Fruit fly (Drosophila melanogaster): ENCODE results near the gene tgy.

The tgy gene

DNA sequence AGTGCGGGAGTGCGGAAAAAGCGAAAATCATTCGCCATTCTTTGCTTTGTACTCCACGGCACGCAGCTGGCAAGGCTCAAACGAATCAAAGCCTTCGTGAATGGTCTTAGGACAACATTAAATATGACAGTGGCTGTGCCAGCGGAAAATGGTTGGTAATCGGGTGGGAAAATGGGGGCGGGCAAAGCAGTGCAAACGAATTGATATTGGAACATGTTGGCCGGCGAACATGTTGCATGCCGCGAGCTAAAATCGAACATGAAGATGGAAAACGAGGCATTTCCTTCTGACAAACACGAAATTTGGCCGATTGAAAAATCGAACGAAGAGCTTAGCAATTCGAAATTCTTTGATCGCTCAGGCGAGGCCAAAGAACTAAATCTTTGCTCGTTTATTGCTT lies 30.9 kb downstream of the tgy start:
- TF ChIP-seq dac (GFP tag; optimal IDR thresholded peaks at IDR 0.05), result no peak
- no peak for TF ChIP-seq Gug (GFP tag; IDR thresholded peaks at IDR 0.05)
- no peak for TF ChIP-seq CG6808 (GFP tag; optimal IDR thresholded peaks at IDR 0.05)
- no peak for TF ChIP-seq dsx (GFP tag; optimal IDR thresholded peaks at IDR 0.05; ENCODE audit: poor library complexity, severe bottlenecking)
- no peak for TF ChIP-seq Ets96B (tag; optimal IDR thresholded peaks at IDR 0.05)
- TF ChIP-seq ss (GFP tag; optimal IDR thresholded peaks at IDR 0.05), result no peak
- no peak for TF ChIP-seq CG11902 (GFP tag; optimal IDR thresholded peaks at IDR 0.05)
- no peak for TF ChIP-seq Sox14 (GFP tag; optimal IDR thresholded peaks at IDR 0.05)
- no peak for TF ChIP-seq lz (GFP tag; optimal IDR thresholded peaks at IDR 0.05)
- no peak for TF ChIP-seq CG8319 (GFP tag; optimal IDR thresholded peaks at IDR 0.05)
- no peak for TF ChIP-seq Eip93F (GFP tag; optimal IDR thresholded peaks at IDR 0.05)
- no peak for TF ChIP-seq salr (GFP tag; optimal IDR thresholded peaks at IDR 0.05)

- TF ChIP-seq CG7368 (GFP tag; optimal IDR thresholded peaks at IDR 0.05) (no peak), CG9139 (GFP tag; optimal IDR thresholded peaks at IDR 0.05) (no peak), pdm3 (GFP tag; optimal IDR thresholded peaks at IDR 0.05) (no peak), net (GFP tag; optimal IDR thresholded peaks at IDR 0.05) (no peak)
Measured at dm6 chrX:19083190-19083589, 43.9 kb downstream of the tgy start, which contains the start of gene CG7423. CG7423 (minus strand) TSS chrX:19083290.

- TF ChIP-seq fd59A (GFP tag; optimal IDR thresholded peaks at IDR 0.05) (no peak), dsx (GFP tag; optimal IDR thresholded peaks at IDR 0.05; ENCODE audit: poor library complexity, severe bottlenecking) (no peak), acj6 (GFP tag; optimal IDR thresholded peaks at IDR 0.05) (no peak), CG8319 (GFP tag; optimal IDR thresholded peaks at IDR 0.05) (no peak), CG4318 (GFP tag; optimal IDR thresholded peaks at IDR 0.05) (no peak), spab (GFP tag; optimal IDR thresholded peaks at IDR 0.05) (no peak), esn (GFP tag; optimal IDR thresholded peaks at IDR 0.05) (no peak), ss (GFP tag; optimal IDR thresholded peaks at IDR 0.05) (no peak), Met (GFP tag; optimal IDR thresholded peaks at IDR 0.05) (no peak), CG11762 (GFP tag; optimal IDR thresholded peaks at IDR 0.05; ENCODE audit: insufficient read depth) (no peak), Sox102F (GFP tag; optimal IDR thresholded peaks at IDR 0.05) (no peak), CG11294 (GFP tag; IDR thresholded peaks at IDR 0.05) (no peak), svp (GFP tag) (no peak), CG6163 (GFP tag; IDR thresholded peaks at IDR 0.05) (no peak), CG8632 (GFP tag; optimal IDR thresholded peaks at IDR 0.05) (no peak), CG3032 (tag; optimal IDR thresholded peaks at IDR 0.05) (no peak), CG16779 (tag; optimal IDR thresholded peaks at IDR 0.05) (no peak)
Measured at dm6 chrX:19081365-19081764, 45.8 kb downstream of the tgy start, which contains the start of gene CG14191. CG14191 (plus strand) TSS chrX:19081665.

DNA sequence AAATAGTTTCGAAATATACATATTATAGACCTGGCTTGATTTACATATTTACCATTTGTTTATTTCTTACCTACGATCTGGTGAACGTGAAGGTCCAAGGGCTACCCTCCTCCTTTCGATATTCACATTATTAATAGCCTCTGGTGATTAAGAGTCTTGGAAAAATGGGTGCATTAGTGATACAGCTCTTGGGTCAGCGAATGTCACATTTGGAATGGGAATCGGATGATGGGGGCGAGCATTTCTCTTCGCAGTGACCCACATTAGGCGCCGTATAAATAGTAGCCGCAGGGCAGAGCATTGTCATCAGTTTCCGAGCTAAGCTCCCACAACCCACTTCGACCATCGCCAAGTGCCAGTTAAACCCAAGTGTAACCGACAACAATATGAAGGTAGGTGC lies 49.7 kb downstream of the tgy start, which contains the start of gene CG7406:
Gene CG7406, plus strand, starts transcription at position 301 of the 400 bp plus-strand sequence.
- TF ChIP-seq spab (GFP tag; optimal IDR thresholded peaks at IDR 0.05) (no peak), Sox14 (GFP tag; optimal IDR thresholded peaks at IDR 0.05) (no peak), Hr4 (GFP tag; optimal IDR thresholded peaks at IDR 0.05) (no peak), eg (GFP tag; IDR thresholded peaks at IDR 0.05) (no peak), Eip78C (GFP tag) (no peak)
